Fruit fly (Drosophila melanogaster): ENCODE measurements around the gene ERR.

Gene ERR

DNA sequence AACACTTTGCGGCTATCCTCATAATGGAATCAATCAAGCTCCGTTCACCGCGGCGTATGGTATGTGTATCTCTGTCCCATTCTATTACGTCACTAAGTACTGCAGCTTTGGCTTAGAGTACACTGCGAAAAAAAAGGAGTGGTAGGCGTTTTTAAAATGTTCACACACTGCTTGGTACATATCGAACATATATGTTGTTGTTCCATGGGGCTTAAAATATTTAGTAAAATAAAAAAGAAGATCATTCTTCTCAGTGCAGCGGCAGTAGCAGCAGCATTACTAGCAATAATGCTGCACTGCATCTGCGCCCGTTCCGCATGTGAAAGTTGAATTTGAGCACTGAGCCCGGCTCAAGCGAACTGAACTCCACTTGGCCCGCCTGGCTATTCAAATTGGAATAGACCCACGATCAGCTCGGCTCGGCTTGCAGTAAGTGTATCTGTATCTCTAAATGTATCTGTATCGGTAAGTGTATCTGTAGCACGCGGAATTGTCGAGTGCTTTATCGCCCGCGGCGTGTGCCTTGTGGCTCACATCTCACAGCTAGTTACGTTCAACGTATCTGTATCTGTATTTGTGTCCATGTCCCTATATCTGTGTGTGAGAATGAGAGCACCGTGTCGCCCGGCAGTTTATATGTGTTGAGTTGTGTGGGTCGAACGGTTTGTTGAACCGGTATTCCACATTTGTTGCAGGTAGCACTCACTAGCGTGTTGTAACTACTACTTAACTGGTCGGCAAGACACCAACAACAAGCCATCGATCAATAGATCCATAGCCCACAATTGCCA lies 33.1 kb downstream of the ERR start (continued):
- no peak for TF ChIP-seq CG30020 (tag; optimal IDR thresholded peaks at IDR 0.05)
- no peak for TF ChIP-seq Trl (optimal IDR thresholded peaks at IDR 0.05)
- TF ChIP-seq Trl (GFP tag; optimal IDR thresholded peaks at IDR 0.05), result no peak
- TF ChIP-seq CG14441 (GFP tag; IDR thresholded peaks at IDR 0.05), result peak; percentile 66
- peak; percentile 26; the same call in 1 of the 3 replicates for TF ChIP-seq CG11093 (GFP tag; IDR thresholded peaks at IDR 0.05)
- no peak for TF ChIP-seq fd3F (GFP tag; optimal IDR thresholded peaks at IDR 0.05)
- TF ChIP-seq Dref (GFP tag; IDR thresholded peaks at IDR 0.05), result no peak
- no peak for TF ChIP-seq pan (optimal IDR thresholded peaks at IDR 0.05)
- peak in 1 of 2 experiments; percentile 69 for TF ChIP-seq pan (GFP tag; optimal IDR thresholded peaks at IDR 0.05 in 1 of 2, IDR thresholded peaks at IDR 0.05 in 1 of 2)
- peak; percentile 80 for TF ChIP-seq oc (tag; optimal IDR thresholded peaks at IDR 0.05)
- TF ChIP-seq CG2712 (tag; optimal IDR thresholded peaks at IDR 0.05), result peak; percentile 33
- TF ChIP-seq CG42726 (GFP tag; IDR thresholded peaks at IDR 0.05; ENCODE audit: partially characterized antibody), result no peak
- no peak for TF ChIP-seq Elba2 (GFP tag; optimal IDR thresholded peaks at IDR 0.05)
- TF ChIP-seq HLH54F (GFP tag; optimal IDR thresholded peaks at IDR 0.05), result no peak
- no peak for TF ChIP-seq CkIIα-i1 (GFP tag; IDR thresholded peaks at IDR 0.05)
- no peak for TF ChIP-seq Neu2 (GFP tag; optimal IDR thresholded peaks at IDR 0.05; ENCODE audit: borderline replicate concordance)
- TF ChIP-seq org-1 (GFP tag; optimal IDR thresholded peaks at IDR 0.05), result peak; percentile 15
- TF ChIP-seq knrl (GFP tag; IDR thresholded peaks at IDR 0.05; ENCODE audit: partially characterized antibody), result no peak
- peak; percentile 65 for TF ChIP-seq CG13424 (tag; optimal IDR thresholded peaks at IDR 0.05)
- TF ChIP-seq Hsf (GFP tag; optimal IDR thresholded peaks at IDR 0.05), result peak; percentile 44
- TF ChIP-seq CG4617 (GFP tag; optimal IDR thresholded peaks at IDR 0.05; ENCODE audit: borderline replicate concordance), result peak; percentile 12
- no peak for TF ChIP-seq stwl (tag; optimal IDR thresholded peaks at IDR 0.05)
- TF ChIP-seq MESR4 (GFP tag; optimal IDR thresholded peaks at IDR 0.05), result no peak
- no peak for TF ChIP-seq CG3065 (GFP tag; optimal IDR thresholded peaks at IDR 0.05)
- no peak for TF ChIP-seq al (GFP tag; IDR thresholded peaks at IDR 0.05)
- peak; percentile 41 for TF ChIP-seq bcd (GFP tag; optimal IDR thresholded peaks at IDR 0.05)
- no peak for TF ChIP-seq Jarid2 (GFP tag; optimal IDR thresholded peaks at IDR 0.05)
- TF ChIP-seq CG9932 (GFP tag; IDR thresholded peaks at IDR 0.05), result peak; percentile 30; the same call in 1 of the 2 replicates
- TF ChIP-seq H15 (GFP tag; IDR thresholded peaks at IDR 0.05), result peak; percentile 53; the same call in 1 of the 3 replicates
- no peak for TF ChIP-seq toy (GFP tag; IDR thresholded peaks at IDR 0.05)
- no peak for TF ChIP-seq Vsx1 (GFP tag; optimal IDR thresholded peaks at IDR 0.05)
- TF ChIP-seq ash1 (GFP tag; optimal IDR thresholded peaks at IDR 0.05), result no peak
- peak; percentile 65 for TF ChIP-seq Blimp-1 (GFP tag; optimal IDR thresholded peaks at IDR 0.05)
- TF ChIP-seq dysf (GFP tag; IDR thresholded peaks at IDR 0.05), result peak; percentile 67
- TF ChIP-seq Sin3A (optimal IDR thresholded peaks at IDR 0.05), result no peak
- TF ChIP-seq tin (GFP tag; optimal IDR thresholded peaks at IDR 0.05), result peak; percentile 58
- TF ChIP-seq ham (GFP tag; IDR thresholded peaks at IDR 0.05), result no peak
- no peak; the same call in 1 of the 2 replicates for TF ChIP-seq CG11247 (GFP tag; IDR thresholded peaks at IDR 0.05)
- TF ChIP-seq Usf (GFP tag; optimal IDR thresholded peaks at IDR 0.05), result no peak
- no peak for TF ChIP-seq Dll (GFP tag; IDR thresholded peaks at IDR 0.05; ENCODE audit: partially characterized antibody)
- no peak for TF ChIP-seq CG18011 (GFP tag; optimal IDR thresholded peaks at IDR 0.05)
- no peak for TF ChIP-seq CG15073 (GFP tag; optimal IDR thresholded peaks at IDR 0.05)
- TF ChIP-seq Adf1 (GFP tag; IDR thresholded peaks at IDR 0.05), result no peak
- no peak; the same call in 1 of the 2 replicates for TF ChIP-seq bowl (GFP tag; IDR thresholded peaks at IDR 0.05)
- no peak for TF ChIP-seq CG12299 (tag; optimal IDR thresholded peaks at IDR 0.05)
- no peak for TF ChIP-seq pfk (GFP tag; optimal IDR thresholded peaks at IDR 0.05)
- peak; percentile 30 for TF ChIP-seq CG12219 (GFP tag; optimal IDR thresholded peaks at IDR 0.05)
- TF ChIP-seq Hr3 (GFP tag; optimal IDR thresholded peaks at IDR 0.05), result peak; percentile 43
- no peak for TF ChIP-seq CG11398 (GFP tag; optimal IDR thresholded peaks at IDR 0.05)
- TF ChIP-seq CG4424 (GFP tag; optimal IDR thresholded peaks at IDR 0.05), result peak; percentile 61

All from whole organism, embryonic.